Worm (Caenorhabditis elegans) whole organism, L4 larva: ENCODE data around the gene F14H3.14.

ENCODE experiments used
- F10B5.3 ChIP-seq: sonication (generic microtip); optimal IDR thresholded peaks from 2 replicates; lab custom pipeline; 2016; ENCODE audit warnings: mild to moderate bottlenecking, missing genetic modification characterization, missing compliant biosample characterization
- F37D6.2 ChIP-seq: sonication (generic microtip); optimal IDR thresholded peaks from 2 replicates; lab custom pipeline; 2016; ENCODE audit warnings: mild to moderate bottlenecking, missing genetic modification characterization, missing compliant biosample characterization
- T20F7.1 ChIP-seq: fragments of 200-800 bp; sonication (Bioruptor generic); optimal IDR thresholded peaks from 2 replicates; lab custom pipeline; 2018; ENCODE audit warnings: mild to moderate bottlenecking, missing genetic modification characterization, missing compliant biosample characterization
- Y5F2A.4 ChIP-seq: fragments of 200-800 bp; sonication (Bioruptor generic); optimal IDR thresholded peaks from 2 replicates; lab custom pipeline; 2018; ENCODE audit warnings: mild to moderate bottlenecking, missing genetic modification characterization, missing compliant biosample characterization
- ZK337.2 ChIP-seq: fragments of 200-800 bp; sonication (Bioruptor generic); IDR thresholded peaks from 2 replicates; pipeline ENCODE4 v1.3.6; 2022; ENCODE audit warnings: missing genetic modification reagents, missing genetic modification characterization, missing compliant biosample characterization
- attf-4 ChIP-seq: sonication (generic microtip); optimal IDR thresholded peaks from 3 replicates; lab custom pipeline; 2017; ENCODE audit warnings: missing biosample characterization, missing genetic modification characterization
- ceh-20 ChIP-seq: fragments of 200-800 bp; sonication (Bioruptor generic); IDR thresholded peaks from 2 replicates; pipeline ENCODE4 v1.3.6; 2022; ENCODE audit warnings: missing genetic modification reagents, missing genetic modification characterization, missing compliant biosample characterization
- ceh-62 ChIP-seq: sonication (generic microtip); optimal IDR thresholded peaks from 2 replicates; lab custom pipeline; 2017; ENCODE audit warnings: missing biosample characterization, missing genetic modification characterization
- ces-1 ChIP-seq: fragments of 150-350 bp; sonication (generic microtip); optimal IDR thresholded peaks from 4 replicates; lab custom pipeline; 2014; ENCODE audit warnings: missing biosample characterization, missing genetic modification reagents, missing genetic modification characterization
- daf-19 ChIP-seq: fragments of 200-800 bp; sonication (Bioruptor generic); conservative IDR thresholded peaks from 2 replicates; pipeline ENCODE4 v1.3.6; 2022; ENCODE audit warnings: missing genetic modification characterization, missing compliant biosample characterization
- dmd-8 ChIP-seq: fragments of 200-800 bp; sonication (Bioruptor generic); IDR thresholded peaks from 2 replicates; pipeline ENCODE4 v1.3.6; 2022; ENCODE audit warnings: missing genetic modification characterization, missing compliant biosample characterization
- egl-27 ChIP-seq: sonication (generic microtip); optimal IDR thresholded peaks from 3 replicates; lab custom pipeline; 2017; ENCODE audit warnings: missing biosample characterization, missing genetic modification reagents, missing genetic modification characterization
- egl-43 ChIP-seq: fragments of 200-800 bp; sonication (Bioruptor generic); IDR thresholded peaks from 2 replicates; pipeline ENCODE4 v1.3.6; 2022; ENCODE audit warnings: missing genetic modification reagents, missing genetic modification characterization, missing compliant biosample characterization
- lin-29 ChIP-seq: fragments of 200-800 bp; sonication (Bioruptor generic); IDR thresholded peaks from 2 replicates; pipeline ENCODE4 v1.3.6; 2022; ENCODE audit warnings: missing genetic modification reagents, missing genetic modification characterization, missing compliant biosample characterization
- mep-1 ChIP-seq: fragments of 150-350 bp; sonication (generic microtip); optimal IDR thresholded peaks from 3 replicates; lab custom pipeline; 2014; ENCODE audit warnings: missing biosample characterization, missing genetic modification characterization
- mes-2 ChIP-seq: sonication (generic microtip); optimal IDR thresholded peaks from 2 replicates; lab custom pipeline; 2016; ENCODE audit warnings: missing genotype, mild to moderate bottlenecking, missing genetic modification characterization, missing compliant biosample characterization; ENCODE audit not compliant: poor library complexity, severe bottlenecking
- mxl-3 ChIP-seq: fragments of 200-800 bp; sonication (Bioruptor generic); optimal IDR thresholded peaks from 2 replicates; lab custom pipeline; 2018; ENCODE audit warnings: mild to moderate bottlenecking, missing genetic modification characterization, missing compliant biosample characterization
- nhr-102 ChIP-seq: sonication (generic microtip); optimal IDR thresholded peaks from 2 replicates; lab custom pipeline; 2016; ENCODE audit warnings: mild to moderate bottlenecking, missing genetic modification characterization, moderate library complexity, missing compliant biosample characterization
- nhr-111 ChIP-seq: fragments of 200-800 bp; sonication (Bioruptor generic); optimal IDR thresholded peaks from 2 replicates; lab custom pipeline; 2018; ENCODE audit warnings: mild to moderate bottlenecking, missing genetic modification characterization, missing compliant biosample characterization
- nhr-28 ChIP-seq: fragments of 150-350 bp; optimal IDR thresholded peaks from 2 replicates; lab custom pipeline; 2014; ENCODE audit warnings: missing biosample characterization, missing genetic modification characterization
- nhr-6 ChIP-seq: fragments of 150-350 bp; optimal IDR thresholded peaks from 2 replicates; lab custom pipeline; 2014; ENCODE audit warnings: missing biosample characterization, missing genetic modification characterization
- nhr-77 ChIP-seq: fragments of 150-350 bp; optimal IDR thresholded peaks from 2 replicates; lab custom pipeline; 2014; ENCODE audit warnings: missing biosample characterization, missing genetic modification characterization
- pha-4 ChIP-seq, 2 experiments: fragments of 150-350 bp in 1 of 2; fragments of 200-800 bp in 1 of 2; sonication (Bioruptor generic) in 1 of 2; IDR thresholded peaks in 1 of 2; optimal IDR thresholded peaks in 1 of 2; 2 replicates each; pipeline versions ENCODE4 v1.3.6 to Lab custom; 2014 to 2022; ENCODE audit warnings: missing genetic modification characterization in 2 of 2, missing genetic modification reagents in 2 of 2, missing biosample characterization in 1 of 2, missing compliant biosample characterization in 1 of 2
- saeg-2 ChIP-seq: fragments of 200-800 bp; sonication (Bioruptor generic); IDR thresholded peaks from 2 replicates; pipeline ENCODE4 v1.3.6; 2022; ENCODE audit warnings: missing genetic modification reagents, missing genetic modification characterization, missing compliant biosample characterization
- set-16 ChIP-seq: fragments of 200-800 bp; sonication (Bioruptor generic); IDR thresholded peaks from 2 replicates; pipeline ENCODE4 v1.3.6; 2022; ENCODE audit warnings: missing genetic modification reagents, missing genetic modification characterization, missing compliant biosample characterization
- skn-1 ChIP-seq: fragments of 150-350 bp; optimal IDR thresholded peaks from 2 replicates; lab custom pipeline; 2014; ENCODE audit warnings: missing biosample characterization, missing genetic modification characterization
- snpc-4 ChIP-seq: fragments of 150-350 bp; optimal IDR thresholded peaks from 2 replicates; lab custom pipeline; 2014; ENCODE audit warnings: missing biosample characterization, missing genetic modification characterization
- unc-39 ChIP-seq: sonication (generic microtip); optimal IDR thresholded peaks from 2 replicates; lab custom pipeline; 2017; ENCODE audit warnings: missing biosample characterization, missing genetic modification characterization
- vab-7 ChIP-seq: fragments of 200-800 bp; sonication (Bioruptor generic); IDR thresholded peaks from 2 replicates; pipeline ENCODE4 v1.3.6; 2022; ENCODE audit warnings: missing genetic modification reagents, missing genetic modification characterization, missing compliant biosample characterization
- zfp-3 ChIP-seq: fragments of 200-800 bp; sonication (Bioruptor generic); conservative IDR thresholded peaks from 2 replicates; pipeline ENCODE4 v1.3.6; 2022; ENCODE audit warnings: missing genetic modification reagents, missing genetic modification characterization, missing compliant biosample characterization

F14H3.14 gene

DNA sequence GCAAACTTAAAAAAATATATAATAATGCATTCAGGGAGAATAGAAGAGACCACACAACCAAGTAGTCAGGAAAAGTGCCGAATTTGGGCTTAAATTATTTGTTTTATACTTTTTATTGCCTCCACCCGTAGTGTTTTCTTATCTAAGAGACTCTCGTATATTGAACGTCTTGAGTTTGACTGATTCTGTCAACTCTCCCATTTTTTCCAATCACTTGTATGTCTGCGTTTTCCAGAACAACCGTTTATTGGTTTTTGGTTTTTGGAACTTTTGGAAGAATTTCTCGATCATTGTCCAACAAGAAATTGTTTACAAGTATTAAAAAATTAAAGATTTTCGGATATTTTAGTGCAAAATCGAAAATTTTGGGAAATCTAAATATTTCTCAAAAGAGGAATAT lies 19.0 kb downstream of the F14H3.14 start (continued):
- TF ChIP-seq attf-4 (tag; lab: Kevin White, UChicago): no peak
- TF ChIP-seq nhr-28 (tag; lab: Kevin White, UChicago): peak; percentile 42
- TF ChIP-seq Y5F2A.4 (GFP tag; lab: Kevin White, UChicago): no peak
- no peak for TF ChIP-seq ZK337.2 (GFP tag; lab: Robert Waterston, UW)
- no peak for TF ChIP-seq F10B5.3 (tag; lab: Kevin White, UChicago)
- no peak for TF ChIP-seq ces-1 (GFP tag; lab: Kevin White, UChicago)
- no peak for TF ChIP-seq nhr-6
- no peak for TF ChIP-seq ceh-20
- no peak for TF ChIP-seq pha-4 (GFP tag; IDR thresholded peaks at IDR 0.05; lab: Robert Waterston, UW)
- no peak for TF ChIP-seq pha-4 (tag; optimal IDR thresholded peaks at IDR 0.05; lab: Kevin White, UChicago)
- no peak for TF ChIP-seq mep-1 (tag; lab: Kevin White, UChicago)

DNA sequence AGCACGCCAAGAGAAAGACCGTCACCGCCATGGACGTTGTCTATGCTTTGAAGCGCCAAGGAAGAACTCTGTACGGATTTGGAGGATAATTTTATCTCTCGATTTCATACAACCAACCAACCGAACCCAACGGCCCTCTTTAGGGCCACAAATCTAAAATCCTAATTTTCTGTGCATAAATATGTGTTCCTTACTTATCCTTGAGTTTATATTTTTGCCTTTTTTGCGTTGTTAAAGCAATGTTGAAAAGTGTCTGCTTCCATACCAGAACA lies 20.0 kb downstream of the F14H3.14 start:
- TF ChIP-seq zfp-3 (GFP tag; lab: Robert Waterston, UW): 0 out of 2 replicates have a peak, but pooled peaks have one; percentile 38
- TF ChIP-seq nhr-102 (tag; lab: Kevin White, UChicago): no peak

DNA sequence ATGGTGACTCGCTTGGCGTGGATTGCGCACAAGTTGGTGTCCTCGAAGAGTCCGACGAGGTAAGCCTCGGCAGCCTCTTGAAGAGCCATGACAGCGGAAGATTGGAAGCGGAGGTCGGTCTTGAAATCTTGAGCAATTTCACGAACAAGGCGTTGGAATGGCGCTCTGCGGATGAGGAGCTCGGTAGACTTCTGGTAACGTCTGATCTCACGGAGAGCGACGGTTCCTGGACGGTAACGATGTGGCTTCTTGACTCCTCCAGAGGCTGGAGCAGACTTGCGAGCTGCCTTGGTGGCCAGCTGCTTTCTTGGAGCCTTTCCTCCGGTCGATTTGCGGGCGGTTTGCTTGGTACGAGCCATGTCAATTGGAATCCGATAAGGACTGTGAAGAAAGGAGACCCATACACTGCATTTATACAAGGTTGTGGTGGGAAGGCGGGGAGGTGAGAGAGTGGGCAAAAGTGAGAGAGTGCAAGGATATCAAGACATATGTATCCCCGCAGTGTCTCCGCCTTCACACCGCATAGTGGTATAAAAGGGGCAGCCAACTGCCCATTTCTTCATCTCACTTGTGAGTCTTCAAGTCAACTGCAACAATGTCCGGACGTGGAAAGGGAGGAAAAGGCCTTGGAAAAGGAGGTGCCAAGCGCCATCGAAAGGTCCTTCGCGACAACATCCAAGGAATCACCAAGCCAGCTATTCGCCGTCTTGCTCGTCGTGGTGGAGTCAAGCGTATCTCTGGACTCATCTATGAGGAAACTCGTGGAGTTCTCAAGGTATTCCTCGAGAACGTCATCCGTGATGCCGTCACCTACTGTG lies 20.6 kb downstream of the F14H3.14 start, which contains the start of the genes his-2 and his-1:
TSS of gene his-2 (minus strand) at position 359 of the 818 bp plus-strand sequence.
TSS of gene his-1 (plus strand) at position 596 of the 818 bp plus-strand sequence.
- TF ChIP-seq set-16: peak; percentile 81

DNA sequence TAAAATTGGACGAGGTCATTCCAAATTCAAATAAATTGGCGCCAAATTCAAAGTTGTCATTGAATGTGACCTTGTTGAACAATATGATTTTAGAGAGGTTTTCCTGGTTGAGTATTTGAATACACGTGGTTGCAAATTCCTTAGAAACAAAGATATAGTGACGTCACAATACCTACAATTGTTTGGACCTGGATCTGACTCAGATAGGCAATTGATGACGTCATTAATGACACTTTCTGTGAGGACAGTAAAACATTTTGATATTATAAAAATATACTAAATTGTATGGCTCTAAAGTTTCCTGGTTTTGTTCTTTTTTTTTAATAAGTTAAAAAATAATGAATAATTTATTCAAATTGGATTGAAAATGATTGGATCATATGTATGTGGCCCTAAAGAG lies 21.3 kb downstream of the F14H3.14 start:
- no peak for TF ChIP-seq mes-2
- TF ChIP-seq mxl-3 (GFP tag; lab: Kevin White, UChicago): no peak
- no peak for TF ChIP-seq unc-39 (tag; lab: Kevin White, UChicago)
- no peak for TF ChIP-seq egl-43 (GFP tag; lab: Robert Waterston, UW)
- TF ChIP-seq set-16: no peak
- no peak for TF ChIP-seq dmd-8
- TF ChIP-seq T20F7.1 (GFP tag; lab: Kevin White, UChicago): no peak
- no peak for TF ChIP-seq nhr-77 (tag; lab: Kevin White, UChicago)
- TF ChIP-seq ceh-62 (tag; lab: Kevin White, UChicago): no peak
- no peak for TF ChIP-seq daf-19 (GFP tag; lab: Robert Waterston, UW)
- no peak for TF ChIP-seq egl-27 (tag; lab: Kevin White, UChicago)
- TF ChIP-seq nhr-111: no peak
- no peak for TF ChIP-seq snpc-4
- TF ChIP-seq lin-29 (GFP tag; lab: Robert Waterston, UW): no peak
- no peak for TF ChIP-seq vab-7 (GFP tag; lab: Robert Waterston, UW)
- TF ChIP-seq skn-1: no peak
- TF ChIP-seq ces-1 (GFP tag; lab: Kevin White, UChicago): no peak
- TF ChIP-seq saeg-2 (GFP tag; lab: Robert Waterston, UW): no peak
- TF ChIP-seq F37D6.2 (tag; lab: Kevin White, UChicago): no peak

DNA sequence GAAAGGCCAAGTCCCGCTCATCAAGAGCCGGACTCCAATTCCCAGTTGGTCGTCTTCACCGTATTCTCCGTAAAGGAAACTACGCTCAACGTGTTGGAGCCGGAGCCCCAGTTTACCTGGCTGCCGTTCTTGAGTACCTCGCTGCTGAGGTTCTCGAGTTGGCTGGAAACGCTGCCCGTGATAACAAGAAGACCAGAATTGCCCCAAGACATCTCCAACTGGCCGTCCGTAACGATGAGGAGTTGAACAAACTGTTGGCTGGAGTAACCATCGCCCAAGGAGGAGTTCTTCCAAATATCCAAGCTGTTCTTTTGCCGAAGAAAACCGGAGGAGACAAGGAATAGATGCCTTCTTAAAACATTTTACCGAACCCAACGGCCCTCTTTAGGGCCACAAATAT lies 21.8 kb downstream of the F14H3.14 start:
- peak; percentile 47; the same call in 1 of the 2 replicates for TF ChIP-seq set-16
